Worm (Caenorhabditis elegans): ENCODE data around the gene sel-13.

- TF ChIP-seq elt-1 (tag; optimal IDR thresholded peaks at IDR 0.05) (peak; percentile 9), tbx-2 (tag; optimal IDR thresholded peaks at IDR 0.05) (peak; percentile 8), ztf-11 (tag; optimal IDR thresholded peaks at IDR 0.05) (no peak), skn-1 (tag; optimal IDR thresholded peaks at IDR 0.05) (no peak), nhr-76 (tag; optimal IDR thresholded peaks at IDR 0.05) (no peak), nhr-237 (tag; optimal IDR thresholded peaks at IDR 0.05) (no peak), snpc-4 (tag; optimal IDR thresholded peaks at IDR 0.05) (peak; percentile 49), ceh-82 (tag; optimal IDR thresholded peaks at IDR 0.05) (no peak), lin-15B (tag; optimal IDR thresholded peaks at IDR 0.05) (peak; percentile 31), unc-62 (GFP tag; optimal IDR thresholded peaks at IDR 0.05) (no peak), nhr-25 (tag; optimal IDR thresholded peaks at IDR 0.05) (no peak), hmg-11 (tag; optimal IDR thresholded peaks at IDR 0.05) (peak; percentile 76)
Observed at ce11 chrIII:4656415-4656814, 43.6 kb downstream of the sel-13 start.
